Worm (Caenorhabditis elegans) whole organism, L1 larva: ENCODE data around the gene gpa-3.

ENCODE experiments used
- C16A3.4 ChIP-seq: fragments of 150-350 bp; optimal IDR thresholded peaks from 2 replicates; lab custom pipeline; 2014; ENCODE audit warnings: missing biosample characterization, missing genetic modification characterization
- Y116A8C.19 ChIP-seq: sonication (generic microtip); optimal IDR thresholded peaks from 2 replicates; lab custom pipeline; 2016; ENCODE audit warnings: missing compliant biosample characterization, missing genetic modification characterization, borderline replicate concordance
- alr-1 ChIP-seq: fragments of 200-800 bp; sonication (Bioruptor generic); optimal IDR thresholded peaks from 2 replicates; lab custom pipeline; 2018; ENCODE audit warnings: borderline replicate concordance, mild to moderate bottlenecking, missing genetic modification characterization, missing compliant biosample characterization
- ama-1 ChIP-seq: fragments of 150-350 bp; optimal IDR thresholded peaks from 2 replicates; lab custom pipeline; 2014
- blmp-1 ChIP-seq: fragments of 150-350 bp; optimal IDR thresholded peaks from 2 replicates; lab custom pipeline; 2014; ENCODE audit warnings: missing biosample characterization, missing genetic modification characterization
- ceh-82 ChIP-seq, 3 experiments: fragments of 150-350 bp in 1 of 3; sonication (generic microtip) in 2 of 3; optimal IDR thresholded peaks; 2 replicates each; lab custom pipeline; 2014 to 2017; ENCODE audit warnings: missing biosample characterization in 3 of 3, missing genetic modification characterization in 3 of 3
- ceh-88 ChIP-seq: fragments of 200-800 bp; sonication (Bioruptor generic); IDR thresholded peaks from 2 replicates; pipeline ENCODE4 v1.3.6; 2022; ENCODE audit warnings: missing genetic modification characterization, missing compliant biosample characterization
- ceh-90 ChIP-seq: sonication (generic microtip); optimal IDR thresholded peaks from 2 replicates; lab custom pipeline; 2016; ENCODE audit warnings: missing genetic modification characterization, missing compliant biosample characterization
- ces-1 ChIP-seq: fragments of 150-350 bp; optimal IDR thresholded peaks from 2 replicates; lab custom pipeline; 2014; ENCODE audit warnings: missing biosample characterization, missing genetic modification reagents, missing genetic modification characterization
- efl-1 ChIP-seq, 4 experiments: fragments of 150-350 bp; optimal IDR thresholded peaks in 3 of 4; peaks in 1 of 4; 1 replicate in 1 of 4; 2 replicates in 3 of 4; lab custom pipeline; 2014; ENCODE audit warnings: missing biosample characterization in 2 of 4, missing genetic modification characterization in 2 of 4, missing genetic modification reagents in 2 of 4
- egl-13 ChIP-seq: sonication (generic microtip); optimal IDR thresholded peaks from 2 replicates; lab custom pipeline; 2016; ENCODE audit warnings: missing genotype, missing genetic modification reagents, missing genetic modification characterization, missing compliant biosample characterization
- egl-27 ChIP-seq, 2 experiments: fragments of 150-350 bp in 1 of 2; sonication (generic microtip); optimal IDR thresholded peaks; 3 replicates each; lab custom pipeline; 2017 to 2018; ENCODE audit warnings: missing biosample characterization in 2 of 2, missing genetic modification characterization in 2 of 2, missing genetic modification reagents in 2 of 2
- elt-2 ChIP-seq: sonication (generic microtip); optimal IDR thresholded peaks from 2 replicates; lab custom pipeline; 2016; ENCODE audit warnings: missing genetic modification characterization, mild to moderate bottlenecking, inconsistent platforms, missing compliant biosample characterization, missing genetic modification reagents
- ets-5 ChIP-seq: fragments of 200-800 bp; sonication (Bioruptor generic); IDR thresholded peaks from 2 replicates; pipeline ENCODE4 v1.3.6; 2022; ENCODE audit warnings: missing genetic modification characterization, missing compliant biosample characterization
- fkh-10 ChIP-seq: sonication (generic microtip); optimal IDR thresholded peaks from 2 replicates; lab custom pipeline; 2017; ENCODE audit warnings: missing biosample characterization, missing genetic modification reagents, missing genetic modification characterization
- fkh-4 ChIP-seq: sonication (generic microtip); optimal IDR thresholded peaks from 2 replicates; lab custom pipeline; 2016; ENCODE audit warnings: missing compliant biosample characterization, missing genetic modification characterization, borderline replicate concordance
- fkh-8 ChIP-seq: sonication (generic microtip); optimal IDR thresholded peaks from 2 replicates; lab custom pipeline; 2016; ENCODE audit warnings: mild to moderate bottlenecking, missing genetic modification characterization, missing compliant biosample characterization
- grh-1 ChIP-seq: fragments of 200-800 bp; sonication (Bioruptor generic); IDR thresholded peaks from 2 replicates; pipeline ENCODE4 v1.3.6; 2022; ENCODE audit warnings: missing genetic modification reagents, missing genetic modification characterization, missing compliant biosample characterization
- hlh-4 ChIP-seq: sonication (generic microtip); optimal IDR thresholded peaks from 2 replicates; lab custom pipeline; 2016; ENCODE audit warnings: mild to moderate bottlenecking, missing genetic modification characterization, missing compliant biosample characterization
- irx-1 ChIP-seq: sonication (generic microtip); optimal IDR thresholded peaks from 2 replicates; lab custom pipeline; 2016; ENCODE audit warnings: missing genetic modification characterization, missing compliant biosample characterization
- isw-1 ChIP-seq: fragments of 200-800 bp; sonication (Bioruptor generic); IDR thresholded peaks from 2 replicates; pipeline ENCODE4 v1.3.6; 2022; ENCODE audit warnings: missing genetic modification characterization, missing compliant biosample characterization
- lin-13 ChIP-seq: fragments of 150-350 bp; optimal IDR thresholded peaks from 2 replicates; lab custom pipeline; 2014; ENCODE audit warnings: missing biosample characterization, missing genetic modification reagents, missing genetic modification characterization
- lin-14 ChIP-seq: fragments of 200-800 bp; sonication (Bioruptor generic); optimal IDR thresholded peaks from 2 replicates; lab custom pipeline; 2018; ENCODE audit warnings: mild to moderate bottlenecking, missing genetic modification characterization, moderate library complexity, missing compliant biosample characterization
- lir-3 ChIP-seq: sonication (generic microtip); optimal IDR thresholded peaks from 2 replicates; lab custom pipeline; 2016; ENCODE audit warnings: mild to moderate bottlenecking, missing genetic modification characterization, moderate library complexity, missing compliant biosample characterization; ENCODE audit not compliant: poor library complexity
- lsy-2 ChIP-seq, 2 experiments: fragments of 150-350 bp; optimal IDR thresholded peaks; 2 replicates each; lab custom pipeline; 2014; ENCODE audit warnings: missing biosample characterization in 2 of 2, missing genetic modification characterization in 2 of 2
- mep-1 ChIP-seq: fragments of 150-350 bp; optimal IDR thresholded peaks from 2 replicates; lab custom pipeline; 2014; ENCODE audit warnings: missing biosample characterization, missing genetic modification characterization
- nhr-11 ChIP-seq: fragments of 150-350 bp; optimal IDR thresholded peaks from 2 replicates; lab custom pipeline; 2014; ENCODE audit warnings: missing biosample characterization, missing genetic modification characterization
- nhr-12 ChIP-seq: sonication (generic microtip); optimal IDR thresholded peaks from 2 replicates; lab custom pipeline; 2017; ENCODE audit warnings: missing biosample characterization, missing genetic modification characterization
- nhr-19 ChIP-seq: fragments of 200-800 bp; sonication (Bioruptor generic); conservative IDR thresholded peaks from 2 replicates; pipeline ENCODE4 v1.3.6; 2022; ENCODE audit warnings: missing genetic modification characterization, missing compliant biosample characterization
- nhr-20 ChIP-seq: sonication (generic microtip); optimal IDR thresholded peaks from 2 replicates; lab custom pipeline; 2016; ENCODE audit warnings: mild to moderate bottlenecking, missing genetic modification characterization, missing compliant biosample characterization
- nhr-237 ChIP-seq: fragments of 150-350 bp; optimal IDR thresholded peaks from 2 replicates; lab custom pipeline; 2014; ENCODE audit warnings: missing biosample characterization, missing genetic modification characterization
- nhr-71 ChIP-seq: sonication (generic microtip); optimal IDR thresholded peaks from 2 replicates; lab custom pipeline; 2016; ENCODE audit warnings: mild to moderate bottlenecking, missing genetic modification characterization, moderate library complexity, missing compliant biosample characterization
- nhr-77 ChIP-seq: fragments of 150-350 bp; optimal IDR thresholded peaks from 2 replicates; lab custom pipeline; 2014; ENCODE audit warnings: missing biosample characterization, missing genetic modification characterization
- nhr-85 ChIP-seq: sonication (generic microtip); peaks from one replicate; lab custom pipeline; 2016; ENCODE audit warnings: missing genetic modification characterization, inconsistent platforms, missing compliant biosample characterization
- nhr-90 ChIP-seq: sonication (generic microtip); optimal IDR thresholded peaks from 2 replicates; lab custom pipeline; 2016; ENCODE audit warnings: mild to moderate bottlenecking, missing genetic modification characterization, missing compliant biosample characterization; ENCODE audit not compliant: poor library complexity
- pag-3 ChIP-seq: sonication (generic microtip); optimal IDR thresholded peaks from 2 replicates; lab custom pipeline; 2017; ENCODE audit warnings: missing genetic modification characterization, mild to moderate bottlenecking, missing compliant biosample characterization, antibody characterized with exemption, borderline replicate concordance; ENCODE audit not compliant: insufficient read depth
- pax-3 ChIP-seq: fragments of 200-800 bp; sonication (Bioruptor generic); optimal IDR thresholded peaks from 2 replicates; lab custom pipeline; 2018; ENCODE audit warnings: mild to moderate bottlenecking, missing genetic modification characterization, moderate library complexity, missing compliant biosample characterization
- rnt-1 ChIP-seq: sonication (generic microtip); optimal IDR thresholded peaks from 2 replicates; lab custom pipeline; 2016; ENCODE audit warnings: mild to moderate bottlenecking, missing genetic modification characterization, moderate library complexity, missing compliant biosample characterization
- skn-1 ChIP-seq: fragments of 150-350 bp; optimal IDR thresholded peaks from 2 replicates; lab custom pipeline; 2014; ENCODE audit warnings: missing biosample characterization, missing genetic modification characterization
- snu-23 ChIP-seq: sonication (generic microtip); optimal IDR thresholded peaks from 2 replicates; lab custom pipeline; 2016; ENCODE audit warnings: missing genetic modification characterization, missing compliant biosample characterization
- tbx-2 ChIP-seq: sonication (generic microtip); optimal IDR thresholded peaks from 2 replicates; lab custom pipeline; 2016; ENCODE audit warnings: missing genetic modification characterization, missing compliant biosample characterization
- unc-30 ChIP-seq: sonication (generic microtip); optimal IDR thresholded peaks from 2 replicates; lab custom pipeline; 2017; ENCODE audit warnings: missing biosample characterization, missing genetic modification characterization
- unc-62 ChIP-seq: fragments of 150-350 bp; optimal IDR thresholded peaks from 2 replicates; lab custom pipeline; 2014; ENCODE audit warnings: missing biosample characterization, missing genetic modification reagents, missing genetic modification characterization
- unc-98 ChIP-seq: fragments of 200-800 bp; sonication (Bioruptor generic); IDR thresholded peaks from 2 replicates; pipeline ENCODE4 v1.3.6; 2022; ENCODE audit warnings: missing genetic modification characterization, missing compliant biosample characterization
- xbp-1 ChIP-seq: sonication (generic microtip); optimal IDR thresholded peaks from 2 replicates; lab custom pipeline; 2016; ENCODE audit warnings: missing genetic modification characterization, missing compliant biosample characterization
- zip-4 ChIP-seq: fragments of 200-800 bp; sonication (Bioruptor generic); optimal IDR thresholded peaks from 2 replicates; lab custom pipeline; 2018; ENCODE audit warnings: mild to moderate bottlenecking, missing genetic modification characterization, moderate library complexity, missing compliant biosample characterization
- ztf-11 ChIP-seq, 2 experiments: sonication (generic microtip); optimal IDR thresholded peaks; 2 replicates each; lab custom pipeline; 2016 to 2017; ENCODE audit warnings: missing genetic modification characterization in 2 of 2, missing biosample characterization in 1 of 2, missing compliant biosample characterization in 1 of 2

The gpa-3 gene

ce11 chrV:9359674-9360073, at the start of gene gpa-3:
Gene gpa-3, minus strand, starts transcription at chrV:9359774.
- TF ChIP-seq nhr-71 (peak; percentile 11), mep-1 (tag; lab: Kevin White, UChicago) (no peak)
- TF ChIP-seq, all 84 proteins: peak for 1

DNA sequence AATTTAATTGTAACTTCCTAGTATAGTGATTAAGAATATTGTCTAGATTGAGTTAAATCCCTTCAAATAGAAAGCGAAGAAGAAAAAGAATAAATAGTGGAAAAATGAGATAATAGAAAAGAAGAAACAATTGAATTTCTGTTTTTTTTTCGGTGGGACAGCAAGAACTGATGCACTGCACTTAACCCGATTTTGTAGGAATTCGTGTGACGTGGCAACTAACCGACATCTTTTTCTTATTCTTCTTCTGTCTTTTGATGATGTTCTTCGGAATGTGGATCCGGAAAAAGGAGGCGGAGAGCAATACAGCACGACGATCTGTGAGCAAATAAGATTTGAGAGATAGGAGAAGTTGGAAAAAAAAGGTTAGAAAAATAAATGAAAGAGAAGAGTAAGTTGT, 49.3 kb upstream of the gpa-3 start:
- TF ChIP-seq fkh-10 (GFP tag; lab: Kevin White, UChicago) (peak; percentile 81), tbx-2 (peak; percentile 45), lin-14 (GFP tag; lab: Kevin White, UChicago) (peak; percentile 63), isw-1 (GFP tag; lab: Robert Waterston, UW) (no peak), nhr-77 (tag; lab: Kevin White, UChicago) (no peak), nhr-71 (peak; percentile 12)

DNA sequence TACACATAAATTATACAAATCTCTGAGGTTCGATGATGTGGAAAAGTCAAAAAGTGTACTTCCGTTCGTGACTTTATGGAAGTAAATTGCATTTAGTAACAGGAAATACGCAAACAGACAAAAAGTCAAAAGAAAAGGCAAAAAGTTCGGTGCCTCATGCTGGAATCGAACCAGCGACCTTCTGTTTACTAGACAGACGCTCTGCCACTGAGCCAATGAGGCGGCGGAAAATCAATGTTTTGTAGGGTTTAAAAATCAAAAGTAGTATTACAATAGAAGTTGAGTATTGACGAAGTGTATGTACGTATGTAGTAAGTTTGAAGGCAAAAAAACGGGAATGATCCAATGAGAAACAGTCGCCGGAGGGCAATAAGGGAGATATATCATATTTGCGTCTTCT, 47.3 kb upstream of the gpa-3 start:
- TF ChIP-seq rnt-1 (tag; lab: Kevin White, UChicago) (peak; percentile 35), alr-1 (tag; lab: Kevin White, UChicago) (no peak), pag-3 (tag; lab: Kevin White, UChicago) (no peak), hlh-4 (tag; lab: Kevin White, UChicago) (no peak), nhr-77 (tag; lab: Kevin White, UChicago) (peak; percentile 48), ceh-88 (GFP tag; lab: Robert Waterston, UW) (no peak), elt-2 (tag; lab: Kevin White, UChicago) (no peak), unc-98 (GFP tag; lab: Robert Waterston, UW) (no peak), grh-1 (GFP tag; lab: Robert Waterston, UW) (no peak), fkh-4 (tag; lab: Kevin White, UChicago) (no peak), tbx-2 (no peak), nhr-71 (no peak), egl-27 (tag; optimal IDR thresholded peaks at IDR 0.05; lab: Kevin White, UChicago) (no peak), unc-30 (tag; lab: Kevin White, UChicago) (no peak), ama-1 (lab: Kevin White, UChicago) (no peak), zip-4 (GFP tag; lab: Kevin White, UChicago) (no peak), lin-13 (GFP tag; lab: Kevin White, UChicago) (no peak), fkh-10 (GFP tag; lab: Kevin White, UChicago) (no peak), ceh-82 (tag; optimal IDR thresholded peaks at IDR 0.05; lab: Kevin White, UChicago) (no peak), nhr-237 (tag; lab: Kevin White, UChicago) (no peak), lin-14 (GFP tag; lab: Kevin White, UChicago) (peak; percentile 30), skn-1 (tag; lab: Kevin White, UChicago) (no peak), ets-5 (GFP tag; lab: Robert Waterston, UW) (no peak), ceh-90 (tag; lab: Kevin White, UChicago) (no peak), nhr-12 (no peak), lir-3 (no peak), Y116A8C.19 (no peak), fkh-8 (tag; lab: Kevin White, UChicago) (no peak), xbp-1 (no peak), egl-13 (tag; lab: Kevin White, UChicago) (no peak), isw-1 (GFP tag; lab: Robert Waterston, UW) (no peak), nhr-85 (tag; lab: Kevin White, UChicago) (no peak), nhr-11 (no peak), ztf-11 (tag; optimal IDR thresholded peaks at IDR 0.05; lab: Kevin White, UChicago) (no peak), nhr-19 (GFP tag; lab: Robert Waterston, UW) (no peak; the same call in 1 of the 2 replicates), irx-1 (tag; lab: Kevin White, UChicago) (no peak), C16A3.4 (tag; lab: Kevin White, UChicago) (peak; percentile 17), snu-23 (GFP tag; lab: Kevin White, UChicago) (peak; percentile 55), ces-1 (GFP tag; lab: Kevin White, UChicago) (no peak), efl-1 (optimal IDR thresholded peaks at IDR 0.05; lab: Kevin White, UChicago) (peak in 1 of 2 experiments; percentile 22), efl-1 (GFP tag; optimal IDR thresholded peaks at IDR 0.05 in 1 of 2; lab: Kevin White, UChicago) (peak in 1 of 2 experiments; percentile 26), lsy-2 (tag; optimal IDR thresholded peaks at IDR 0.05; lab: Kevin White, UChicago) (peak in 1 of 2 experiments; percentile 17), nhr-20 (peak; percentile 31), blmp-1 (tag; lab: Kevin White, UChicago) (no peak), pax-3 (tag; lab: Kevin White, UChicago) (no peak), nhr-90 (peak; percentile 21), unc-62 (GFP tag; lab: Kevin White, UChicago) (no peak)
